Worm (Caenorhabditis elegans): ENCODE measurements around the gene ZK616.5.

ZK616.5 gene

ce11 chrIV:5380140-5380539, 11.6 kb upstream of the ZK616.5 start:
- no peak for TF ChIP-seq xbp-1 (tag; optimal IDR thresholded peaks at IDR 0.05)
- peak; percentile 61 for TF ChIP-seq elt-2 (tag; optimal IDR thresholded peaks at IDR 0.05)

DNA sequence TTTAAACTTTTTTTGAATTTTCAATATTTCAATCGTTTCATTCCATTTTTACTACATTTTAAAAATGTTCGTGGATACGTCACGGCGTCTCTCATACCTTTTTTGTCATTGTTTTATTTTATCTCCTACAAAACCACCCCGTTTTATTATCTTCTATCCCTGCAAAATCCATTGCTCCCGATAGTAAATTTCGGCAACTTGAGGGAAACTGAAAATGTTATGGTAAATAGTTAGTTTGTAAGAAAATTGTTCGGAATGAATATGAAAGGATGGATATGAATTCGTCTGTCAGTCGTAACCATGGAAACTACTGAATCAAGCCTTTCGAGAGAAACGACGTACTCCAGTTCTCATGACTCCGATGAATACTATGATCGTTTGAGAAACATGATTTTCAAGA, 10.4 kb upstream of the ZK616.5 start, which contains the start of gene F41H10.2:
Gene F41H10.2, plus strand, starts transcription at position 301 of the 400 bp plus-strand sequence.
- no peak for TF ChIP-seq efl-1 (optimal IDR thresholded peaks at IDR 0.05)
- peak in 1 of 2 experiments; percentile 82 for TF ChIP-seq efl-1 (GFP tag; optimal IDR thresholded peaks at IDR 0.05 in 1 of 2)
- TF ChIP-seq fkh-10 (GFP tag; optimal IDR thresholded peaks at IDR 0.05) = no peak

- no peak for TF ChIP-seq unc-86 (tag; optimal IDR thresholded peaks at IDR 0.05)
- no peak for TF ChIP-seq nhr-237 (tag; optimal IDR thresholded peaks at IDR 0.05)
- no peak for TF ChIP-seq lin-13 (GFP tag; optimal IDR thresholded peaks at IDR 0.05)
- no peak for TF ChIP-seq zag-1 (tag; optimal IDR thresholded peaks at IDR 0.05)
- no peak for TF ChIP-seq rnt-1 (tag; optimal IDR thresholded peaks at IDR 0.05)
- no peak for TF ChIP-seq sup-37 (GFP tag; optimal IDR thresholded peaks at IDR 0.05)
- TF ChIP-seq swsn-7 (tag; optimal IDR thresholded peaks at IDR 0.05) = no peak
- TF ChIP-seq ztf-11 (tag; optimal IDR thresholded peaks at IDR 0.05) = no peak
- TF ChIP-seq tlp-1 (tag; optimal IDR thresholded peaks at IDR 0.05) = no peak
- TF ChIP-seq mab-9 (GFP tag; IDR thresholded peaks at IDR 0.05) = no peak
- no peak for TF ChIP-seq efl-3 (GFP tag; optimal IDR thresholded peaks at IDR 0.05)
- TF ChIP-seq snpc-4 (tag; optimal IDR thresholded peaks at IDR 0.05) = no peak
Measured at ce11 chrIV:5382609-5383008, 9.1 kb upstream of the ZK616.5 start, which contains the start of gene F41H10.1. F41H10.1 (plus strand) TSS chrIV:5382909.

- no peak for TF ChIP-seq unc-30 (tag; optimal IDR thresholded peaks at IDR 0.05)
- TF ChIP-seq nhr-47 (tag; optimal IDR thresholded peaks at IDR 0.05) = no peak
- no peak for TF ChIP-seq ztf-11 (tag; optimal IDR thresholded peaks at IDR 0.05)
- TF ChIP-seq xbp-1 (tag; optimal IDR thresholded peaks at IDR 0.05) = no peak
Measured at ce11 chrIV:5385020-5385419, 6.7 kb upstream of the ZK616.5 start, which contains the start of gene F41H10.12. F41H10.12 (plus strand) TSS chrIV:5385320.

DNA sequence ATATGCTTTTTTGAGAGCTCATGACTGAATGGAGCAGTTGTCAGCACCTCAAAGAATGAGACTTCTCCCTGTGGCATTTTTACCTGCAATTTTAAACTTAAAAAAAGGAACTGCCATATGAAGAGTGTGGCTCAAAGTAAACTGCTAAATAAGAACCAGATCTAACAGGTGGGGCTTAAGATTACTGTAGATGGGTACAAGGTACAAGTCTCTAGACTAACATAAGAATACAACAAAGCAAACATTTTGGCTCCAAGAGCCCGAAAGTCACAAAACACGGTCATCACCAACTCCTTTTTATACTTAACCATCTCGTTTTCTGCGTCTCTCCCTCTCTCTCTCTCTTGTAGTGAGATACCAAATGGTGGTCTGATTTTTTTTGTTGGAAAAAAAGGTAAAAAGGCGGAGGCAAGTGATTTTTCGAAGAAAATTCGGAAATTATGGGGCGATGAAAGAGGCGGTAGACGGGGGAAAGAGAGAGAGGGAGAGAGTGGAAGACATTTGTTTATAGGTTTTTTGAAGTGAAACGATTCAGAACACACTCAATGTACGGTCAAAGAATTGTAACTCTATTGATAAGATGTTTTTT, 3.2 kb upstream of the ZK616.5 start, which contains the start of gene elo-6:
Gene elo-6, minus strand, starts transcription at position 83 of the 589 bp plus-strand sequence.
- TF ChIP-seq unc-30 (tag; optimal IDR thresholded peaks at IDR 0.05) = no peak
- TF ChIP-seq jun-1 (tag; optimal IDR thresholded peaks at IDR 0.05) = no peak
- no peak for TF ChIP-seq grh-1 (GFP tag; IDR thresholded peaks at IDR 0.05)
- TF ChIP-seq C34B4.2 (tag; optimal IDR thresholded peaks at IDR 0.05) = no peak
- TF ChIP-seq nhr-20 (tag; optimal IDR thresholded peaks at IDR 0.05) = peak; percentile 45
- TF ChIP-seq egl-13 (tag; optimal IDR thresholded peaks at IDR 0.05) = no peak
- no peak for TF ChIP-seq dsc-1 (tag; optimal IDR thresholded peaks at IDR 0.05)
- TF ChIP-seq ceh-90 (tag; optimal IDR thresholded peaks at IDR 0.05) = no peak
- TF ChIP-seq pqm-1 (tag; optimal IDR thresholded peaks at IDR 0.05) = no peak
- TF ChIP-seq rnt-1 (tag; optimal IDR thresholded peaks at IDR 0.05) = no peak
- TF ChIP-seq nhr-12 (tag; optimal IDR thresholded peaks at IDR 0.05) = no peak
- no peak for TF ChIP-seq skn-1 (tag; optimal IDR thresholded peaks at IDR 0.05)
- TF ChIP-seq hlh-4 (tag; optimal IDR thresholded peaks at IDR 0.05) = no peak
- TF ChIP-seq unc-86 (tag; optimal IDR thresholded peaks at IDR 0.05) = no peak
- TF ChIP-seq xbp-1 (tag; optimal IDR thresholded peaks at IDR 0.05) = peak; percentile 2
- TF ChIP-seq snu-23 (GFP tag; optimal IDR thresholded peaks at IDR 0.05) = peak; percentile 33
- TF ChIP-seq nhr-19 (GFP tag; conservative IDR thresholded peaks at IDR 0.05) = no peak
- TF ChIP-seq nhr-77 (tag; optimal IDR thresholded peaks at IDR 0.05) = peak; percentile 43
- TF ChIP-seq lsy-2 (tag; optimal IDR thresholded peaks at IDR 0.05) = peak in 1 of 2 experiments; percentile 32
- no peak for TF ChIP-seq fkh-10 (GFP tag; optimal IDR thresholded peaks at IDR 0.05)
- no peak for TF ChIP-seq nhr-28 (tag; optimal IDR thresholded peaks at IDR 0.05)
- TF ChIP-seq nhr-76 (tag; optimal IDR thresholded peaks at IDR 0.05) = no peak
- TF ChIP-seq elt-2 (tag; optimal IDR thresholded peaks at IDR 0.05) = peak; percentile 59
- TF ChIP-seq lin-35 (GFP tag; optimal IDR thresholded peaks at IDR 0.05) = peak in 1 of 2 experiments; percentile 46
- TF ChIP-seq nhr-85 (tag) = peak; percentile 84
- no peak for TF ChIP-seq pax-3 (tag; optimal IDR thresholded peaks at IDR 0.05)
- TF ChIP-seq fkh-4 (tag; optimal IDR thresholded peaks at IDR 0.05; ENCODE audit: borderline replicate concordance) = no peak
- no peak for TF ChIP-seq aha-1 (tag; optimal IDR thresholded peaks at IDR 0.05)
- TF ChIP-seq lin-15B (tag; optimal IDR thresholded peaks at IDR 0.05) = no peak
- TF ChIP-seq efl-1 (optimal IDR thresholded peaks at IDR 0.05) = peak in 1 of 2 experiments; percentile 4
- TF ChIP-seq efl-1 (GFP tag; optimal IDR thresholded peaks at IDR 0.05 in 1 of 2) = peak in 1 of 2 experiments; percentile 48
- TF ChIP-seq efl-3 (GFP tag; optimal IDR thresholded peaks at IDR 0.05) = no peak
- no peak for TF ChIP-seq ets-5 (GFP tag; IDR thresholded peaks at IDR 0.05)
- no peak for TF ChIP-seq ceh-63 (GFP tag; optimal IDR thresholded peaks at IDR 0.05)
- TF ChIP-seq lin-13 (GFP tag; optimal IDR thresholded peaks at IDR 0.05) = no peak
